Fruit fly (Drosophila melanogaster) whole organism, wandering third instar larva: Measurements from ENCODE around the gene Ccp84Ac.

Experiments used
- brk ChIP-seq: fragments of 200-800 bp; sonication (Bioruptor generic); optimal IDR thresholded peaks from 2 replicates; lab custom pipeline; 2016; ENCODE audit warnings: missing biosample characterization, mild to moderate bottlenecking, missing genetic modification characterization
- dl ChIP-seq, 2 experiments: fragments of 175-275, 200-275 bp in 1 of 2; fragments of 200-275 bp in 1 of 2; sonication (Bioruptor generic); optimal IDR thresholded peaks; lab custom pipeline; 2018; ENCODE audit warnings: mild to moderate bottlenecking in 2 of 2, missing biosample characterization in 2 of 2, missing genetic modification characterization in 2 of 2, moderate library complexity in 2 of 2; ENCODE audit not compliant: partially characterized antibody in 2 of 2, insufficient read depth in 1 of 2
- fru ChIP-seq: fragments of 200-800 bp; sonication (Bioruptor generic); optimal IDR thresholded peaks from 3 replicates; lab custom pipeline; 2016; ENCODE audit warnings: missing biosample characterization, mild to moderate bottlenecking, missing genetic modification characterization
- lola ChIP-seq: fragments of >200 bp; optimal IDR thresholded peaks from 2 replicates; lab custom pipeline; 2017; ENCODE audit warnings: missing biosample characterization, missing genetic modification characterization
- pan ChIP-seq: fragments of >200 bp; optimal IDR thresholded peaks from 2 replicates; lab custom pipeline; 2017

DNA sequence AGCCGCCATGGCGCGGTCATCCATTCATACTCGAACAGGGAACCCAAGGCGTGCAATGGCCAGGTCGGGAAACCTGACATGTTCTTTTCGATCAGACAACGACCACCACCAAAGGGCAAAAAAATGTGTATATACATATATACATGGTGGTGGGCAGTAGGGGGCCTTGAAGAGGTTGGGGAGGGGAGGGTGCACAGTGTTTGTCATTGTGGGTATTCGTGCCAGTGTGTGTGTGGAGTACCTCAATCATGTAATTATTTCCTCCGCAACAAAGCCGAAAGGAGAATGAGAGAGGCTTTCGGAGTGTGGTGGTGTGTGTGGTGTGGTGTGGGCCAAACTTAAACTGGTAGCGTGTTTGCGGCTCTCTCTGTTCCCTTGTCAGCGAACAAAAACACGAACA is 30.0 kb upstream of the Ccp84Ac start:
- TF ChIP-seq dl (GFP tag; optimal IDR thresholded peaks at IDR 0.05; lab: Kevin White, UChicago; ENCODE audit: insufficient read depth in 1 of 2, partially characterized antibody in 2 of 2): no peak
- TF ChIP-seq fru (GFP tag; lab: Kevin White, UChicago): no peak
- TF ChIP-seq pan: no peak
- TF ChIP-seq lola (GFP tag; lab: Kevin White, UChicago): no peak
- TF ChIP-seq brk (GFP tag; lab: Kevin White, UChicago): no peak
